Worm (Caenorhabditis elegans): ENCODE data around the gene ZK418.6.

ce11 chrIII:7069981-7070380, 8.7 kb downstream of the ZK418.6 start, which contains the start of gene tmem-17:
- no peak for TF ChIP-seq nhr-77 (tag; optimal IDR thresholded peaks at IDR 0.05)
- no peak for TF ChIP-seq nhr-25 (tag; optimal IDR thresholded peaks at IDR 0.05)
- no peak for TF ChIP-seq ztf-4 (tag; optimal IDR thresholded peaks at IDR 0.05)
- no peak for TF ChIP-seq sea-2 (GFP tag; optimal IDR thresholded peaks at IDR 0.05)
- TF ChIP-seq zag-1 (tag; optimal IDR thresholded peaks at IDR 0.05), result no peak
- TF ChIP-seq nhr-23 (tag; optimal IDR thresholded peaks at IDR 0.05), result no peak

Data from whole organism, L3 larva.